Worm (Caenorhabditis elegans) whole organism, mixed stage, embryonic: Measurements from ENCODE around the gene fbxa-172.
"Not testable (repeated sequence)": the region's sequence is repeated elsewhere in the genome, so short reads cannot be mapped to it uniquely, and the experiment has no call there.

Experiments
- bed-3 ChIP-seq: fragments of 200-800 bp; sonication (Bioruptor generic); optimal IDR thresholded peaks from 3 replicates; lab custom pipeline; 2018; ENCODE audit warnings: mild to moderate bottlenecking, missing genetic modification characterization, moderate library complexity, missing compliant biosample characterization
- blmp-1 ChIP-seq: fragments of 150-350 bp; optimal IDR thresholded peaks from 2 replicates; lab custom pipeline; 2014; ENCODE audit warnings: missing biosample characterization, missing genetic modification characterization
- ceh-39 ChIP-seq: fragments of 150-350 bp; optimal IDR thresholded peaks from 2 replicates; lab custom pipeline; 2014; ENCODE audit warnings: missing biosample characterization, missing genetic modification characterization
- ceh-43 ChIP-seq: fragments of 200-800 bp; sonication (Bioruptor generic); optimal IDR thresholded peaks from 2 replicates; lab custom pipeline; 2018; ENCODE audit warnings: mild to moderate bottlenecking, missing genetic modification characterization, moderate library complexity, missing compliant biosample characterization
- ceh-83 ChIP-seq: fragments of 200-800 bp; sonication (Bioruptor generic); optimal IDR thresholded peaks from 2 replicates; lab custom pipeline; 2018; ENCODE audit warnings: mild to moderate bottlenecking, missing genetic modification characterization, missing compliant biosample characterization
- ces-1 ChIP-seq: fragments of 150-350 bp; optimal IDR thresholded peaks from 2 replicates; lab custom pipeline; 2014; ENCODE audit warnings: missing biosample characterization, missing genetic modification reagents, missing genetic modification characterization
- cnd-1 ChIP-seq: fragments of 200-800 bp; sonication (Bioruptor generic); optimal IDR thresholded peaks from 2 replicates; lab custom pipeline; 2018; ENCODE audit warnings: mild to moderate bottlenecking, missing genetic modification characterization, missing compliant biosample characterization
- elt-1 ChIP-seq: sonication (generic microtip); optimal IDR thresholded peaks from 2 replicates; lab custom pipeline; 2017; ENCODE audit warnings: missing genetic modification characterization, mild to moderate bottlenecking, missing compliant biosample characterization, antibody characterized with exemption, moderate library complexity, borderline replicate concordance; ENCODE audit not compliant: insufficient read depth
- flh-1 ChIP-seq: fragments of 200-800 bp; sonication (Bioruptor generic); optimal IDR thresholded peaks from 2 replicates; lab custom pipeline; 2018; ENCODE audit warnings: mild to moderate bottlenecking, missing genetic modification characterization, moderate library complexity, missing compliant biosample characterization
- lin-13 ChIP-seq: fragments of 150-350 bp; optimal IDR thresholded peaks from 2 replicates; lab custom pipeline; 2014; ENCODE audit warnings: missing biosample characterization, missing genetic modification characterization
- lin-32 ChIP-seq: fragments of 200-800 bp; sonication (Bioruptor generic); optimal IDR thresholded peaks from 2 replicates; lab custom pipeline; 2018; ENCODE audit warnings: mild to moderate bottlenecking, missing genetic modification characterization, missing compliant biosample characterization
- lsy-2 ChIP-seq: fragments of 150-350 bp; optimal IDR thresholded peaks from 2 replicates; lab custom pipeline; 2014; ENCODE audit warnings: missing biosample characterization, missing genetic modification characterization
- mab-5 ChIP-seq: fragments of 150-350 bp; optimal IDR thresholded peaks from 2 replicates; lab custom pipeline; 2014; ENCODE audit warnings: missing biosample characterization, missing genetic modification characterization
- mep-1 ChIP-seq: fragments of 150-350 bp; optimal IDR thresholded peaks from 2 replicates; lab custom pipeline; 2017; ENCODE audit warnings: missing biosample characterization, missing genetic modification reagents, missing genetic modification characterization, inconsistent platforms
- nhr-2 ChIP-seq: fragments of 150-350 bp; optimal IDR thresholded peaks from 2 replicates; lab custom pipeline; 2014; ENCODE audit warnings: missing biosample characterization, missing genetic modification characterization
- nhr-237 ChIP-seq: fragments of 150-350 bp; optimal IDR thresholded peaks from 2 replicates; lab custom pipeline; 2014; ENCODE audit warnings: missing biosample characterization, missing genetic modification characterization
- nhr-28 ChIP-seq: fragments of 150-350 bp; optimal IDR thresholded peaks from 2 replicates; lab custom pipeline; 2014; ENCODE audit warnings: missing biosample characterization, missing genetic modification characterization
- nhr-76 ChIP-seq: sonication (generic microtip); optimal IDR thresholded peaks from 2 replicates; lab custom pipeline; 2017; ENCODE audit warnings: missing biosample characterization, missing genetic modification characterization
- pha-4 ChIP-seq: fragments of 150-350 bp; optimal IDR thresholded peaks from 2 replicates; lab custom pipeline; 2018; ENCODE audit warnings: missing biosample characterization, missing genetic modification reagents, missing genetic modification characterization
- sem-2 ChIP-seq: fragments of 200-800 bp; sonication (Bioruptor generic); optimal IDR thresholded peaks from 2 replicates; lab custom pipeline; 2018; ENCODE audit warnings: mild to moderate bottlenecking, missing genetic modification characterization, missing compliant biosample characterization
- tbx-8 ChIP-seq: fragments of 200-800 bp; sonication (Bioruptor generic); optimal IDR thresholded peaks from 2 replicates; lab custom pipeline; 2018; ENCODE audit warnings: mild to moderate bottlenecking, missing genetic modification characterization, moderate library complexity, missing compliant biosample characterization
- unc-120 ChIP-seq: sonication (generic microtip); optimal IDR thresholded peaks from 2 replicates; lab custom pipeline; 2017; ENCODE audit warnings: missing genetic modification characterization, missing compliant biosample characterization; ENCODE audit not compliant: poor library complexity, severe bottlenecking
- unc-62 ChIP-seq: fragments of 150-350 bp; optimal IDR thresholded peaks from 2 replicates; lab custom pipeline; 2014; ENCODE audit warnings: missing biosample characterization, missing genetic modification reagents, missing genetic modification characterization
- zip-8 ChIP-seq: fragments of 150-350 bp; optimal IDR thresholded peaks from 2 replicates; lab custom pipeline; 2014; ENCODE audit warnings: missing biosample characterization, missing genetic modification characterization
- ztf-11 ChIP-seq: fragments of 150-350 bp; optimal IDR thresholded peaks from 2 replicates; lab custom pipeline; 2014; ENCODE audit warnings: missing biosample characterization, missing genetic modification characterization

The fbxa-172 gene

ce11 chrV:17598810-17599209 lies 39.8 kb downstream of the fbxa-172 start, which contains the start of gene Y6G8.2:
Gene Y6G8.2 (minus strand): TSS chrV:17598956.
- TF ChIP-seq lin-32: no peak
- no peak for TF ChIP-seq elt-1
- no peak for TF ChIP-seq mep-1 (tag; lab: Kevin White, UChicago)
- no peak for TF ChIP-seq unc-62 (GFP tag; lab: Kevin White, UChicago)
- TF ChIP-seq lin-13 (tag; lab: Kevin White, UChicago): no peak
- no peak for TF ChIP-seq sem-2 (GFP tag; lab: Kevin White, UChicago)
- TF ChIP-seq pha-4: no peak
- no peak for TF ChIP-seq nhr-76 (tag; lab: Kevin White, UChicago)
- no peak for TF ChIP-seq unc-120 (tag; lab: Kevin White, UChicago)
- no peak for TF ChIP-seq cnd-1 (tag; lab: Kevin White, UChicago)
- no peak for TF ChIP-seq bed-3 (GFP tag; lab: Kevin White, UChicago)
- TF ChIP-seq ces-1 (GFP tag; lab: Kevin White, UChicago): no peak
- TF ChIP-seq lsy-2: no peak
- TF ChIP-seq ceh-39: no peak
- TF ChIP-seq tbx-8 (GFP tag; lab: Kevin White, UChicago): no peak
- no peak for TF ChIP-seq mab-5 (tag; lab: Kevin White, UChicago)
- no peak for TF ChIP-seq nhr-2
- no peak for TF ChIP-seq flh-1 (GFP tag; lab: Kevin White, UChicago)

- TF ChIP-seq elt-1 (no peak), cnd-1 (tag; lab: Kevin White, UChicago) (no peak), blmp-1 (tag; lab: Kevin White, UChicago) (no peak), ces-1 (GFP tag; lab: Kevin White, UChicago) (no peak)
Measured at ce11 chrV:17601520-17601919, 42.5 kb downstream of the fbxa-172 start, which contains the start of gene ztf-25. Gene ztf-25 (plus strand): TSS chrV:17601820.

- TF ChIP-seq lin-32; nhr-2; zip-8 (tag; lab: Kevin White, UChicago): not testable (repeated sequence)
Measured at ce11 chrV:17606050-17606449, 47.0 kb downstream of the fbxa-172 start, which contains the start of gene Y6G8.16. Gene Y6G8.16 (plus strand): TSS chrV:17606350.

- TF ChIP-seq ztf-11 (tag; lab: Kevin White, UChicago): no peak
- TF ChIP-seq blmp-1 (tag; lab: Kevin White, UChicago): no peak
- TF ChIP-seq pha-4: no peak
- no peak for TF ChIP-seq tbx-8 (GFP tag; lab: Kevin White, UChicago)
- TF ChIP-seq unc-62 (GFP tag; lab: Kevin White, UChicago): no peak
- no peak for TF ChIP-seq ceh-43 (GFP tag; lab: Kevin White, UChicago)
- TF ChIP-seq lin-32: no peak
- TF ChIP-seq lsy-2: no peak
- TF ChIP-seq elt-1: no peak
- TF ChIP-seq ceh-83 (GFP tag; lab: Kevin White, UChicago): no peak
- no peak for TF ChIP-seq mep-1 (tag; lab: Kevin White, UChicago)
- TF ChIP-seq zip-8 (tag; lab: Kevin White, UChicago): no peak
Measured at ce11 chrV:17607797-17608196, 48.8 kb downstream of the fbxa-172 start, which contains the start of gene srz-91. Gene srz-91 (plus strand): TSS chrV:17608097.

- not testable (repeated sequence) for TF ChIP-seq nhr-28 (tag; lab: Kevin White, UChicago); sem-2 (GFP tag; lab: Kevin White, UChicago); nhr-237 (tag; lab: Kevin White, UChicago)
Measured at ce11 chrV:17610503-17610902, 51.5 kb downstream of the fbxa-172 start, which contains the start of gene Y6G8.15. Gene Y6G8.15 (minus strand): TSS chrV:17610603.
